Fruit fly (Drosophila melanogaster): ENCODE results near the gene CG33673.

dm6 chr2L:1975473-1975872, 28.9 kb upstream of the CG33673 start:
- TF ChIP-seq CG6276 (GFP tag; optimal IDR thresholded peaks at IDR 0.05) (no peak), Hr38 (GFP tag; optimal IDR thresholded peaks at IDR 0.05) (no peak)

Data from whole organism, prepupa.